Worm (Caenorhabditis elegans) whole organism, early embryonic: ENCODE measurements around the gene imb-2.

Source experiments
- aly-1 ChIP-seq: sonication (generic microtip); optimal IDR thresholded peaks from 2 replicates; lab custom pipeline; 2016; ENCODE audit warnings: missing genetic modification characterization, missing compliant biosample characterization
- hmbx-1 ChIP-seq: sonication (generic microtip); optimal IDR thresholded peaks from 2 replicates; lab custom pipeline; 2016; ENCODE audit warnings: mild to moderate bottlenecking, missing genetic modification characterization, missing compliant biosample characterization

ce11 chrII:14383644-14384043, 18.1 kb downstream of the imb-2 start, which contains the start of gene mes-2:
- no peak for TF ChIP-seq hmbx-1 (tag; lab: Kevin White, UChicago)
- TF ChIP-seq aly-1: no peak
